Worm (Caenorhabditis elegans) whole organism, L1 larva: Measurements from ENCODE around the gene rps-2.

Source experiments
- tbx-2 ChIP-seq: sonication (generic microtip); optimal IDR thresholded peaks from 2 replicates; lab custom pipeline; 2016; ENCODE audit warnings: missing genetic modification characterization, missing compliant biosample characterization
- unc-130 ChIP-seq: fragments of 150-350 bp; optimal IDR thresholded peaks from 2 replicates; lab custom pipeline; 2017; ENCODE audit warnings: missing biosample characterization, missing genetic modification characterization, inconsistent platforms

- TF ChIP-seq tbx-2 (tag; lab: Kevin White, UChicago) (no peak), unc-130 (tag; lab: Kevin White, UChicago) (no peak)
These were observed 8.3 kb downstream of the rps-2 start for ce11 chrIV:7917881-7918280.
